Worm (Caenorhabditis elegans): ENCODE data around the gene clec-117.

The clec-117 gene

DNA sequence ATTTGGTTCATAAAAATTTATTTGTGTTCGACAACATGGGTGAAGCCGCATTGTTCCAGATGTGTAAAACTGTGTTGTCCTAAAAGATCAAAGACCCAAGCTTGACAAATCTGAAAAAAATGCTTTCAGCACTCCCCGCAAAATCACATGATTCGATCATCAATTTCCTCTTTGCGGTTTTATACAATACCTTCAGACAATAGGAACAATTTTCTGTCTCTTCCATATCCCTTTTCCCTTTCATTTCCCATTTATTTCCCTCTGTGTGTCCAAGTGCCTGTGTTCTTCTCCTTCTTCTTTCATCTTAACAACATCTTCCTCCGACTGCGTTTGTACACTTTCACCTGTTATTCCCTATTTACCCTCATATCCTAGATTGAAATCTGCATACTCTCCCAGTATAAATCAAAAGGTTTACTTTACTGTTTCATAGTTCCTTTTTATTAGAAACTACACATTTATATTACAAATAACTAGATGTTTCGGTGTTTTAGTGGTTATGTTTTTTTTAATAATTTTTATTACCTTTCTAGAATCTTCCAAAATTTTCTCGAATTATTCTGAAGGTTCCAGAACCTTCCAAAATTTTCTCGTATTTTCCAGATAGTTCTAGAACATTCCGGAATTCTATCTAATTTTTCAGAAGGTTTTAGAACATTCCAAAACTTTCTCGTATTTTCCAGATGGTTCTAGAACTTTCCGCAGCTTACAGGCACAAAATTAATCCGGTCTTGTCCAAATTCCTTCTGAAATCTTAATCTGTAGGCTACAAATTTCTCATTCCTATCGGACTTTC lies 4.4 kb upstream of the clec-117 start, which contains the start of gene K01A2.5 (continued):
- TF ChIP-seq lin-39 (tag; optimal IDR thresholded peaks at IDR 0.05) = no peak
- TF ChIP-seq nhr-12 (tag; optimal IDR thresholded peaks at IDR 0.05) = no peak
- TF ChIP-seq isw-1 (GFP tag; IDR thresholded peaks at IDR 0.05) = no peak
- no peak for TF ChIP-seq tbx-2 (tag; optimal IDR thresholded peaks at IDR 0.05)
- no peak for TF ChIP-seq ets-5 (GFP tag; IDR thresholded peaks at IDR 0.05)
- TF ChIP-seq swsn-7 (tag; optimal IDR thresholded peaks at IDR 0.05) = no peak
- no peak for TF ChIP-seq unc-98 (GFP tag; IDR thresholded peaks at IDR 0.05)
- TF ChIP-seq efl-3 (GFP tag; optimal IDR thresholded peaks at IDR 0.05) = no peak
- TF ChIP-seq skn-1 (tag; optimal IDR thresholded peaks at IDR 0.05) = no peak
- TF ChIP-seq nhr-84 (tag; optimal IDR thresholded peaks at IDR 0.05) = no peak

DNA sequence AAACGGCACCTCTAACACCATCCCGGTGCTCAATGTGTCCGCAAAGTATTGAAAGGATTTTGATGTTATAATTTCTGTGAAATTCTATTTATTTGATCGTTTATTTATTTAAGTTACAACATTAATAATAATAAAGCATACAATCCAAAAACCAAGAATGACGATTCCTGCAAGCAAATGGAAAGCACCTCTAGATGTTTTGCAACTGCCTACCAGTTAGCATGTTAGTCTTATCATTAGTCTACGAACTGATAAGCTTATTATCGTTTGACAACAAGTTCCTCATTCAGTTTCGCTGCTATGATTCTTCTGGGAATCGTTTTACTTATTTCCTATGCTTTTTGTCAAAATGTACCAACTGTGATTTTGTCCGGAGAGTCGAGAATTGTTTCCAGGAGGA lies 2.9 kb upstream of the clec-117 start, which contains the start of gene K01A2.6:
TSS of gene K01A2.6 (plus strand) at position 301 of the 400 bp plus-strand sequence.
- no peak for TF ChIP-seq hlh-4 (tag; optimal IDR thresholded peaks at IDR 0.05)
- TF ChIP-seq unc-86 (tag; optimal IDR thresholded peaks at IDR 0.05) = no peak
- TF ChIP-seq dpl-1 (GFP tag; optimal IDR thresholded peaks at IDR 0.05) = no peak
- TF ChIP-seq nhr-19 (GFP tag; conservative IDR thresholded peaks at IDR 0.05) = no peak
- no peak for TF ChIP-seq efl-3 (GFP tag; optimal IDR thresholded peaks at IDR 0.05)
- no peak for TF ChIP-seq C04F5.9 (tag; optimal IDR thresholded peaks at IDR 0.05)
- TF ChIP-seq fos-1 (tag; optimal IDR thresholded peaks at IDR 0.05) = no peak
- TF ChIP-seq ceh-88 (GFP tag; IDR thresholded peaks at IDR 0.05) = no peak
- no peak for TF ChIP-seq snu-23 (GFP tag; optimal IDR thresholded peaks at IDR 0.05)
- no peak for TF ChIP-seq nhr-237 (tag; optimal IDR thresholded peaks at IDR 0.05)
- no peak for TF ChIP-seq egl-13 (tag; optimal IDR thresholded peaks at IDR 0.05)
- no peak for TF ChIP-seq fkh-4 (tag; optimal IDR thresholded peaks at IDR 0.05; ENCODE audit: borderline replicate concordance)
- TF ChIP-seq sptf-1 (tag; optimal IDR thresholded peaks at IDR 0.05) = no peak
- TF ChIP-seq unc-30 (tag; optimal IDR thresholded peaks at IDR 0.05) = no peak
- TF ChIP-seq grh-1 (GFP tag; IDR thresholded peaks at IDR 0.05) = no peak
- no peak for TF ChIP-seq zip-4 (GFP tag; optimal IDR thresholded peaks at IDR 0.05)
- TF ChIP-seq nhr-77 (tag; optimal IDR thresholded peaks at IDR 0.05) = no peak
- no peak for TF ChIP-seq isw-1 (GFP tag; IDR thresholded peaks at IDR 0.05)
- TF ChIP-seq irx-1 (tag; optimal IDR thresholded peaks at IDR 0.05) = no peak

DNA sequence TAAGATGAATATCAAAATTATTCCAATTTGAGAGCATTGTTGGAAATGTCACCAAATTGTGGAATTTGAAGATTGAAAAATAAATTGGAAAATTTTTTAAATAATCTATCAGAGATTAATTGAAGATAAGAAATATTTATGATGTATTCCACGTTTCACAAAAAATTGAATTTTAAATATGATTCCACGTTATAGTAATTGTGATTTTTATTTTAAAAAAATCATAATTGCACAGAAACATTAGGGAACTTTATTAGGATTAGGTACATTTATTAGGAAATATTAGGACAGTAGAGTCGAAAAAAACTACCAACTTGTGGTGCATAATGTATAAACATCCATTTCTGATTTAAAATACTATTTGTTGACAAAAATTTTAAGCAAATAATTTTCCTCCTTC lies 2.2 kb downstream of the clec-117 start, which contains the start of gene B0432.11:
TSS of gene B0432.11 (minus strand) at position 101 of the 400 bp plus-strand sequence.
- TF ChIP-seq mdl-1 (tag; optimal IDR thresholded peaks at IDR 0.05) (no peak), pqm-1 (tag; optimal IDR thresholded peaks at IDR 0.05) (no peak), lin-14 (GFP tag; optimal IDR thresholded peaks at IDR 0.05) (no peak), dsc-1 (tag; optimal IDR thresholded peaks at IDR 0.05) (no peak), isw-1 (GFP tag; IDR thresholded peaks at IDR 0.05) (no peak), lin-39 (tag; optimal IDR thresholded peaks at IDR 0.05) (no peak), mab-9 (GFP tag; IDR thresholded peaks at IDR 0.05) (no peak), unc-86 (tag; optimal IDR thresholded peaks at IDR 0.05) (no peak), tlp-1 (tag; optimal IDR thresholded peaks at IDR 0.05) (no peak), hlh-4 (tag; optimal IDR thresholded peaks at IDR 0.05) (no peak), jun-1 (tag; optimal IDR thresholded peaks at IDR 0.05) (no peak), nhr-76 (tag; optimal IDR thresholded peaks at IDR 0.05) (no peak), elt-3 (tag; optimal IDR thresholded peaks at IDR 0.05) (no peak), C04F5.9 (tag; optimal IDR thresholded peaks at IDR 0.05) (no peak), zag-1 (tag; optimal IDR thresholded peaks at IDR 0.05) (no peak), xbp-1 (tag; optimal IDR thresholded peaks at IDR 0.05) (no peak), nhr-84 (tag; optimal IDR thresholded peaks at IDR 0.05) (no peak), nhr-47 (tag; optimal IDR thresholded peaks at IDR 0.05) (no peak)

All from whole organism, L1 larva.